Worm (Caenorhabditis elegans) whole organism, L2 larva: Measurements from ENCODE around the gene T06C10.3.

Experiments used
- F13H6.1 ChIP-seq: sonication (generic microtip); optimal IDR thresholded peaks from 2 replicates; lab custom pipeline; 2016; ENCODE audit warnings: missing genetic modification characterization, missing compliant biosample characterization
- blmp-1 ChIP-seq: sonication (generic microtip); optimal IDR thresholded peaks from 2 replicates; lab custom pipeline; 2017; ENCODE audit warnings: missing genetic modification characterization, mild to moderate bottlenecking, missing compliant biosample characterization, antibody characterized with exemption, moderate library complexity; ENCODE audit not compliant: insufficient read depth
- mab-5 ChIP-seq: fragments of 150-350 bp; optimal IDR thresholded peaks from 2 replicates; lab custom pipeline; 2014; ENCODE audit warnings: missing biosample characterization, missing genetic modification characterization
- mbf-1 ChIP-seq: sonication (generic microtip); optimal IDR thresholded peaks from 2 replicates; lab custom pipeline; 2017; ENCODE audit warnings: missing biosample characterization, missing genetic modification characterization
- nhr-25 ChIP-seq: fragments of 150-350 bp; sonication (generic microtip); optimal IDR thresholded peaks from 3 replicates; lab custom pipeline; 2014; ENCODE audit warnings: missing biosample characterization, missing genetic modification characterization
- nhr-6 ChIP-seq: fragments of 150-350 bp; optimal IDR thresholded peaks from 2 replicates; lab custom pipeline; 2014; ENCODE audit warnings: missing biosample characterization, missing genetic modification characterization
- nhr-77 ChIP-seq: fragments of 150-350 bp; optimal IDR thresholded peaks from 2 replicates; lab custom pipeline; 2014; ENCODE audit warnings: missing biosample characterization, missing genetic modification characterization
- unc-62 ChIP-seq: fragments of 150-350 bp; optimal IDR thresholded peaks from 2 replicates; lab custom pipeline; 2014; ENCODE audit warnings: missing biosample characterization, missing genetic modification reagents, missing genetic modification characterization

DNA sequence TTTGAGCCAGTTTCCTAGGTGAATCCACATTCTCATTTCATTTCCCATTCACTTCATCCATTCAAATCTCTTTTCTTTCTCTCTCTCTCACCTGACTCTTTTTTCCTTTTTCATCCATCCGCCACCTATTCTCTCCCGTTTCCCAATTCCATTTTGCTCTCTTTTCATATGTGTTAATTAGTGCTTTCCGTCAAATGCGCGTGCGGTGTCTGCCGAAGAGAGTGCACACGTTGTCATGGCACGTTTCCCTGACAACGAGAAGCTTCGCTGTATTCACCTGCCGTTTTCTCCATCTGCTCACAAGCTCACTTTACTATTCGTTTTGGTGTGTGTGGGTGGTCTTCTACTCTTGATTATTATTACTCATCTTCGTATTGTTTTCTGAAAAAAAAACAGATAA lies 30.6 kb upstream of the T06C10.3 start:
- TF ChIP-seq mbf-1: no peak
- TF ChIP-seq nhr-25 (tag; lab: Kevin White, UChicago): no peak
- no peak for TF ChIP-seq blmp-1 (tag; lab: Kevin White, UChicago)
- TF ChIP-seq nhr-6 (tag; lab: Kevin White, UChicago): no peak
- no peak for TF ChIP-seq mab-5
- TF ChIP-seq F13H6.1 (tag; lab: Kevin White, UChicago): no peak
- no peak for TF ChIP-seq nhr-77
- no peak for TF ChIP-seq unc-62 (GFP tag; lab: Kevin White, UChicago)
